Worm (Caenorhabditis elegans) whole organism, early embryonic: ENCODE measurements around the gene T12G3.4.

Experiments used
- F13C5.2 ChIP-seq: sonication (generic microtip); optimal IDR thresholded peaks from 2 replicates; lab custom pipeline; 2017; ENCODE audit warnings: mild to moderate bottlenecking, missing genetic modification characterization, inconsistent platforms, missing compliant biosample characterization
- ama-1 ChIP-seq: fragments of 150-350 bp; optimal IDR thresholded peaks from 2 replicates; lab custom pipeline; 2014
- ceh-36 ChIP-seq: sonication (generic microtip); optimal IDR thresholded peaks from 2 replicates; lab custom pipeline; 2016; ENCODE audit warnings: missing genetic modification characterization, inconsistent platforms, missing compliant biosample characterization
- ets-7 ChIP-seq: sonication (generic microtip); optimal IDR thresholded peaks from 2 replicates; lab custom pipeline; 2016; ENCODE audit warnings: missing genotype, missing genetic modification characterization, missing compliant biosample characterization
- tbx-11 ChIP-seq: fragments of 200-800 bp; sonication (Bioruptor generic); IDR thresholded peaks from 2 replicates; pipeline ENCODE4 v1.3.6; 2022; ENCODE audit warnings: missing genetic modification characterization, missing compliant biosample characterization
- tra-4 ChIP-seq: sonication (generic microtip); optimal IDR thresholded peaks from 2 replicates; lab custom pipeline; 2017; ENCODE audit warnings: missing genetic modification characterization, missing compliant biosample characterization

DNA sequence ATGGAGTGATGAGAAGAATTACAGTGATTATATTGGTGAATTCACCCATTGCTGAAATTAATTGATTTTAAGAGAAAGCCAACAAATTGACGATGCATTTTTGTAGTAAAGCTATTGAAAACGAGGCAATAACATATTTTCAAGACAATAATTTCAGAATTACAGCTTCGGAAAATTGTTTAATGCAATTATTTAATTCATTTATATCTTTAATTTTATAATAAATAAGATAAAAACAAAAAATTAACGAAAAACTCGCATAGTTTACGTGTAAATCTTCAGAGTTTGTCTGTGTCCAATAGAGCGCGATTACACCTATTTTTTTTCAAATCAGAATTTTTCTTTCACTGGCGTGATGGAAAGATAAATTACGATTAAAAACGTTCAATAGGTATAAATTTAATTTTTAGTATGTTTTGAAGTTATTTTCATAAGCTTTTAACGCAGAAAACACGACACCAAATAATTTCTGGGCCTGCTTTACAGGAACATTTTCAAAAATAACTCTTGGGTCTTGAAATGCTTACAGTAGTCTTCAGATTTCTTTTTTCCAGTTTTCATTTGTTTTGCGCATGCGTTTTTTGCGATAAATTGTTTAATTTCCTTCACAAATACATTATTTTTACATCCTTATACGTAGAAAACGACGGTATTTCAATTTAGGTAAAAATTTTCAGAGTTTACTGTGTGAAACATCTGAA, 30.2 kb downstream of the T12G3.4 start, which contains the start of gene tmed-1:
- TF ChIP-seq ets-7 (tag; lab: Kevin White, UChicago) (no peak), ama-1 (no peak), F13C5.2 (no peak), tra-4 (tag; lab: Kevin White, UChicago) (no peak), ceh-36 (tag; lab: Kevin White, UChicago) (no peak), tbx-11 (GFP tag; lab: Robert Waterston, UW) (no peak)
